Worm (Caenorhabditis elegans): ENCODE measurements around the gene F15H10.8.
A peak's percentile ranks its signal among the peaks of the same experiment; 100 is the strongest.

F15H10.8 gene

DNA sequence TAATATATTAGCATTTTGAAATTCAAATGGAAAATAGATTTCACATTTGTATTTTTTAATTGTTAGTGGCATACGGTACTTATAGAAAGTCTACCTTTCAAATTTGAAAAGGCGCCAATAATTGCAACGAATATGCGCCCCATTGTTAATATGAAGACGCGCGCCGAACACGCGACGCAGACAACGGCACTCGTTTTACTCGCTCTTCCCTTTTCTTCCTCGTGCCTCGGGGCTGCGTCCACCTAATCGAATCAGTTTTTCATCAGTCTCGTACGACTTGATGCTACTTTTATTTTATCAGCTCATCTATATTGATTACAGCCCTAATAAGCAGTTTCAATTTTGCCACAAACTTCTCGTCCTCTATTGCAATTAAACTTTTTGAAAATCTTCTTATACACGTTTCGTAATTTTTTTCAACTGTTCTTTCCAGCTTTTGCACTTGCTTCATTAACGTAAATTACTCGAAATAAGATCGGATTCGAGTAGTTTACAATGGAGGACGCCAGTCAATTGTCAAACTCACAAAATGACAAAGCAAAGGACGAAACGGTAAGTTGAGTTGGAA, 40.8 kb downstream of the F15H10.8 start, which contains the start of gene cash-1 (continued):
- peak; percentile 11 for TF ChIP-seq pax-3 (tag; optimal IDR thresholded peaks at IDR 0.05)

DNA sequence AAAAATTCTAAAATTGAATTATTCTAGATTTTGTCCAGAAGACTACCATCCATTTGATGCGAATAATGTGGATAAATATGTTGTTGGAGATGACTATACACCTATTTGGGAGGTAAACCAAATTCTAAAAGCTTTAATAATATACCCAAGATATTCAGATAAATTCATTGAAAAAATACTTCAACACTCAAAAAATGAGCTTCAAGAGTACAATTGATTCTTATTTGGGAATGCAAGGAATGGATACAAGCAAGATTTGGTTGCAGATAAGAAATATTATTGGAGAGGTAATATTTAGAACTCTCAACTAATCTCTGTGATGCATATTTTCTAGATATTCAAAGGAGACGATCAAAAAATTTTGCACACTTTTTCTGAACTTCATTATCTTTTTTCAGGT, 42.5 kb downstream of the F15H10.8 start:
- TF ChIP-seq swsn-7 (tag; optimal IDR thresholded peaks at IDR 0.05) (no peak), lin-13 (GFP tag; optimal IDR thresholded peaks at IDR 0.05) (no peak), tbx-2 (tag; optimal IDR thresholded peaks at IDR 0.05) (no peak), zip-4 (GFP tag; optimal IDR thresholded peaks at IDR 0.05) (no peak), dpl-1 (GFP tag; optimal IDR thresholded peaks at IDR 0.05) (no peak), hlh-4 (tag; optimal IDR thresholded peaks at IDR 0.05) (no peak), fkh-10 (GFP tag; optimal IDR thresholded peaks at IDR 0.05) (no peak), irx-1 (tag; optimal IDR thresholded peaks at IDR 0.05) (no peak), nhr-20 (tag; optimal IDR thresholded peaks at IDR 0.05) (no peak), lsy-2 (tag; optimal IDR thresholded peaks at IDR 0.05) (no peak), sup-37 (GFP tag; optimal IDR thresholded peaks at IDR 0.05) (no peak), ztf-11 (tag; optimal IDR thresholded peaks at IDR 0.05) (no peak), snu-23 (GFP tag; optimal IDR thresholded peaks at IDR 0.05) (no peak), nhr-19 (GFP tag; conservative IDR thresholded peaks at IDR 0.05) (no peak), lin-15B (tag; optimal IDR thresholded peaks at IDR 0.05) (no peak), ceh-90 (tag; optimal IDR thresholded peaks at IDR 0.05) (no peak), pag-3 (tag; optimal IDR thresholded peaks at IDR 0.05; ENCODE audit: borderline replicate concordance, insufficient read depth) (no peak), nhr-85 (tag) (no peak), fos-1 (tag; optimal IDR thresholded peaks at IDR 0.05) (no peak)

DNA sequence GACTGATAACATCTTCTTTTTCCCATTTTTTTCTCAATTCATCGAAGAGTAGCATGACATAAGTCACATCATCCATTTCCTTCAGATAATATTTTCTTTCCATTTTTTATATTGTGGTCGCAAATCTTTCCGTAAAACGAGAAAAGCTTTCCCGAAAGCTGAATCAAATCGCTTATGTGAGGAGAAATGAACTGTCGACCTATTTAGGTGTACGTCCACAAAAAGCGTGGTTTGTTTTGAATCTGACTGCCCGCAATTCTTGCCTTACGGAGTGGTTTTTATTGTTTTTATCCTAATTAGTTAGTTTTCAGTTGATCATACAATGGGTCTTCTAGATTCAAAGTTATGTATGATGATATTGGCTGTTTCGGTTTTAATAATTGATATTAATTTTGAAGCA, 44.5 kb downstream of the F15H10.8 start, which contains the start of gene ttll-15:
Gene ttll-15, plus strand, starts transcription at position 301 of the 400 bp plus-strand sequence.
- TF ChIP-seq ceh-88 (GFP tag; IDR thresholded peaks at IDR 0.05): no peak
- TF ChIP-seq unc-98 (GFP tag; IDR thresholded peaks at IDR 0.05): no peak
- TF ChIP-seq blmp-1 (tag; optimal IDR thresholded peaks at IDR 0.05): peak; percentile 49

DNA sequence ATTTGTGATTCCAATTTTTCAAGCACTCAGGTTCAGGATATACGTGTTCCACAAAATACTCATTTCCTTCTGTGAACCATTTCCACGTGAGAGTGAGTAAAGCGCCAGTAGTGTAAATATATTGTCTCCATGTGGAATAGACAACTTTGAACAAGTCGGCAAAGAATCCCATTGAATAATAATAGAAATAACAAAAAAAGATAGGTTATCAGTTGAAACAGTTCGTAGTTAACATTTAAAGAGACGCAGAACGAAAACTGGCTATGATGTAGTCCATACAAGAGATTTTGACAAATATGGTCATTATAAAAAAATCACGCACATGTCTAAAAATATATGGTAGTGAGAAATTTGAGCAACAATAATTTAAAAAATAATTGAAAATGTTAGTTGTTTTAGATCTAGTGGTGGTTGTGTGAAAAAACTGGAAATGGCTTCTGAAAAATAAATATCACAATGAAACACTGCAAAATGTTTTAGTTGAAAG, 45.2 kb downstream of the F15H10.8 start, which contains the start of gene ceeh-2:
Gene ceeh-2, minus strand, starts transcription at position 437 of the 487 bp plus-strand sequence.
- TF ChIP-seq ztf-11 (tag; optimal IDR thresholded peaks at IDR 0.05) (no peak), efl-1 (optimal IDR thresholded peaks at IDR 0.05) (no peak), efl-1 (GFP tag; optimal IDR thresholded peaks at IDR 0.05 in 1 of 2) (peak in 1 of 2 experiments; percentile 80), lin-35 (GFP tag; optimal IDR thresholded peaks at IDR 0.05) (peak in 1 of 2 experiments; percentile 27)

DNA sequence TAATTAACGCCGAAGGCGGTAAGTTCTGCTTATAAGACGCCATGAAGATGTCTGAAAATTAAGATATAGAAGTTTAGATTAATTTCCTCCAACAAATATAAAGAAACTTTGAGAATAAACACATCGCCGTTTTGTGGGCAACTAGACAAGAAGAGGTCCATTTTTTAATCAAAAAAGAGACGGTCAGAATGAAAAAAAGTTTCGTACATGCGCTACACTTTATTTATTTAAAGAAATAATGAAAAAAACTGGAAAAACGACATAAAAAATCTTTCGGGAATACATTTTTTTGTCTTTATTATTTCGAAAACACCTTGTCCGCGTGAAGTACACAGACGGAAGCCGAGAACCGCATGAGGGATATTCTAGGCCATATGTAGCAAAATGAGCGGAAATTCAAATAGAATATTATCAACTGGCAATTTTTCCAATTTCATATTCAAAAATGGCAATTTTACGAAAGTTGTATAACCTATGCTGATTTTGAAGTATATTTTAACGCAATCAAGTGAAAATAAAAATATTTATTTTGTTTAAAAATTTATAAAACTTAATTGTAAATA, 46.9 kb downstream of the F15H10.8 start, which contains the start of gene sluh-7:
Gene sluh-7, minus strand, starts transcription at position 51 of the 563 bp plus-strand sequence.
- TF ChIP-seq nhr-76 (tag; optimal IDR thresholded peaks at IDR 0.05) (no peak), ces-1 (GFP tag; optimal IDR thresholded peaks at IDR 0.05) (no peak), mab-9 (GFP tag; IDR thresholded peaks at IDR 0.05) (peak; percentile 76), ceh-82 (tag; optimal IDR thresholded peaks at IDR 0.05) (peak; percentile 69 to 78 (median 74)), unc-62 (GFP tag; optimal IDR thresholded peaks at IDR 0.05) (no peak), aly-2 (tag; optimal IDR thresholded peaks at IDR 0.05) (peak; percentile 24), jun-1 (tag; optimal IDR thresholded peaks at IDR 0.05) (no peak), nhr-237 (tag; optimal IDR thresholded peaks at IDR 0.05) (peak; percentile 41), zag-1 (tag; optimal IDR thresholded peaks at IDR 0.05) (no peak), lsy-2 (tag; optimal IDR thresholded peaks at IDR 0.05) (peak; percentile 82 to 84), fkh-10 (GFP tag; optimal IDR thresholded peaks at IDR 0.05) (no peak), blmp-1 (tag; optimal IDR thresholded peaks at IDR 0.05) (peak; percentile 77), efl-3 (GFP tag; optimal IDR thresholded peaks at IDR 0.05) (peak; percentile 11), ztf-4 (tag; optimal IDR thresholded peaks at IDR 0.05) (no peak), lin-14 (GFP tag; optimal IDR thresholded peaks at IDR 0.05) (peak; percentile 81), nhr-71 (tag; optimal IDR thresholded peaks at IDR 0.05) (peak; percentile 94), unc-130 (tag; optimal IDR thresholded peaks at IDR 0.05) (peak; percentile 71), nhr-90 (tag; optimal IDR thresholded peaks at IDR 0.05; ENCODE audit: poor library complexity) (peak; percentile 97), ceh-88 (GFP tag; IDR thresholded peaks at IDR 0.05) (peak; percentile 69), nhr-77 (tag; optimal IDR thresholded peaks at IDR 0.05) (peak; percentile 38), elt-3 (tag; optimal IDR thresholded peaks at IDR 0.05) (peak in 2 of 6 experiments; percentile 54 to 71), C16A3.4 (tag; optimal IDR thresholded peaks at IDR 0.05) (peak; percentile 62), ets-5 (GFP tag; IDR thresholded peaks at IDR 0.05) (no peak)

Measured in whole organism, L1 larva.